Worm (Caenorhabditis elegans) whole organism, L4/young adult: Measurements from ENCODE around the gene R02D5.3.

Source experiments
- W03F9.2 ChIP-seq: fragments of 150-350 bp; optimal IDR thresholded peaks from 2 replicates; lab custom pipeline; 2014; ENCODE audit warnings: missing biosample characterization, missing genetic modification characterization
- him-1 ChIP-seq: sonication (generic microtip); optimal IDR thresholded peaks from 2 replicates; lab custom pipeline; 2016; ENCODE audit warnings: missing genotype, missing genetic modification reagents, missing genetic modification characterization, missing compliant biosample characterization

DNA sequence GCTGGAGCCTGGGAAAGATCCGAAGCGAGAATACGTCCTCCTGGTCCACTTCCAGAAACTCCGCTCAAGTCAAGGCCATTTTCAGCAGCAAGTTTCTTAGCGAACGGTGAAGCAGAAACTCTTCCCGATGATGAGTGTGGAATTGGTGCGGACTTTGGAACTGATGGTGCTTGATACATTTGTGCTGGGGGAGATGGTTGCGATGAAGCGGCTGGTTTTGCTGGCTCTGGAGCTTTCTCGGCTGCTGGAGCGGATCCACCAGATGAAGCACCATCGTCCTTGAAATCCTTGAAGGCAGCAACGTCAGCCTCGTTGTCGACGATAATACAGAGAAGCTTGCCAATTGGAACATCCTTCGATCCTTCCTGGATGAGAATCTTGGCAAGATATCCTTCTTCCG lies 36.5 kb upstream of the R02D5.3 start:
- TF ChIP-seq W03F9.2 (tag; lab: Kevin White, UChicago), result no peak
- no peak for TF ChIP-seq him-1
